Worm (Caenorhabditis elegans) whole organism, young adult: ENCODE data around the gene pvf-1.

Source experiments
- B0035.1 ChIP-seq: sonication (generic microtip); optimal IDR thresholded peaks from 2 replicates; lab custom pipeline; 2016; ENCODE audit warnings: missing genetic modification characterization, mild to moderate bottlenecking, missing compliant biosample characterization, missing genotype, missing genetic modification reagents
- B0261.1 ChIP-seq: sonication (generic microtip); optimal IDR thresholded peaks from 2 replicates; lab custom pipeline; 2016; ENCODE audit warnings: mild to moderate bottlenecking, missing genetic modification characterization, moderate library complexity, missing compliant biosample characterization
- C17E4.6 ChIP-seq: fragments of 200-800 bp; sonication (Bioruptor generic); IDR thresholded peaks from 2 replicates; pipeline ENCODE4 v1.3.6; 2022; ENCODE audit warnings: missing genetic modification reagents, missing genetic modification characterization, missing compliant biosample characterization
- F10E7.11 ChIP-seq: sonication (generic microtip); optimal IDR thresholded peaks from 2 replicates; lab custom pipeline; 2017; ENCODE audit warnings: mild to moderate bottlenecking, missing genetic modification characterization, moderate library complexity, missing compliant biosample characterization
- F23B12.7 ChIP-seq: sonication (generic microtip); optimal IDR thresholded peaks from 2 replicates; lab custom pipeline; 2017; ENCODE audit warnings: missing genetic modification characterization, mild to moderate bottlenecking, missing compliant biosample characterization, antibody characterized with exemption, moderate library complexity; ENCODE audit not compliant: insufficient read depth
- F49E8.2 ChIP-seq: sonication (generic microtip); optimal IDR thresholded peaks from 3 replicates; lab custom pipeline; 2017; ENCODE audit warnings: missing genetic modification characterization, mild to moderate bottlenecking, missing compliant biosample characterization, antibody characterized with exemption, moderate library complexity; ENCODE audit not compliant: insufficient read depth
- F55B11.4 ChIP-seq: sonication (generic microtip); optimal IDR thresholded peaks from 2 replicates; lab custom pipeline; 2016; ENCODE audit warnings: missing compliant biosample characterization, missing genetic modification characterization, borderline replicate concordance; ENCODE audit not compliant: insufficient read depth
- Y56A3A.18 ChIP-seq: fragments of 200-800 bp; sonication (Bioruptor generic); IDR thresholded peaks from 2 replicates; pipeline ENCODE4 v1.3.6; 2022; ENCODE audit warnings: missing genetic modification reagents, missing genetic modification characterization, missing compliant biosample characterization
- athp-1 ChIP-seq: sonication (generic microtip); optimal IDR thresholded peaks from 2 replicates; lab custom pipeline; 2017; ENCODE audit warnings: mild to moderate bottlenecking, missing genetic modification characterization, missing compliant biosample characterization
- ccch-3 ChIP-seq: fragments of 200-800 bp; sonication (Bioruptor generic); optimal IDR thresholded peaks from 2 replicates; lab custom pipeline; 2018; ENCODE audit warnings: mild to moderate bottlenecking, missing genetic modification characterization, missing compliant biosample characterization
- cebp-1 ChIP-seq, 2 experiments: fragments of 200-800 bp in 1 of 2; sonication (Bioruptor generic) in 1 of 2; sonication (generic microtip) in 1 of 2; IDR thresholded peaks in 1 of 2; optimal IDR thresholded peaks in 1 of 2; 2 replicates each; pipeline versions ENCODE4 v1.3.6 to Lab custom; 2017 to 2022; ENCODE audit warnings: missing compliant biosample characterization in 2 of 2, missing genetic modification characterization in 2 of 2, mild to moderate bottlenecking in 1 of 2, missing genetic modification reagents in 1 of 2, moderate library complexity in 1 of 2
- ceh-27 ChIP-seq: fragments of 200-800 bp; sonication (Bioruptor generic); optimal IDR thresholded peaks from 2 replicates; lab custom pipeline; 2018; ENCODE audit warnings: mild to moderate bottlenecking, missing genetic modification characterization, moderate library complexity, missing compliant biosample characterization
- ceh-40 ChIP-seq: fragments of 200-800 bp; sonication (Bioruptor generic); IDR thresholded peaks from 2 replicates; pipeline ENCODE4 v1.3.6; 2022; ENCODE audit warnings: missing genetic modification characterization, missing compliant biosample characterization
- ceh-79 ChIP-seq: sonication (generic microtip); optimal IDR thresholded peaks from 2 replicates; lab custom pipeline; 2017; ENCODE audit warnings: mild to moderate bottlenecking, missing genetic modification characterization, missing compliant biosample characterization
- dox-1 ChIP-seq: fragments of 200-800 bp; sonication (Bioruptor generic); IDR thresholded peaks from 2 replicates; pipeline ENCODE4 v1.3.6; 2022; ENCODE audit warnings: missing genetic modification reagents, missing genetic modification characterization, missing compliant biosample characterization
- dpff-1 ChIP-seq: sonication (generic microtip); optimal IDR thresholded peaks from 2 replicates; lab custom pipeline; 2017; ENCODE audit warnings: mild to moderate bottlenecking, missing genetic modification characterization, missing compliant biosample characterization
- efl-1 ChIP-seq: fragments of 150-350 bp; optimal IDR thresholded peaks from 2 replicates; lab custom pipeline; 2014; ENCODE audit warnings: missing biosample characterization, missing genetic modification reagents, missing genetic modification characterization
- egrh-3 ChIP-seq: fragments of 200-800 bp; sonication (Bioruptor generic); IDR thresholded peaks from 2 replicates; pipeline ENCODE4 v1.3.6; 2022; ENCODE audit warnings: missing genetic modification reagents, missing genetic modification characterization, missing compliant biosample characterization
- ekl-4 ChIP-seq: fragments of 200-800 bp; sonication (Bioruptor generic); IDR thresholded peaks from 2 replicates; pipeline ENCODE4 v1.3.6; 2022; ENCODE audit warnings: missing genetic modification reagents, missing genetic modification characterization, missing compliant biosample characterization
- fkh-3 ChIP-seq: sonication (generic microtip); optimal IDR thresholded peaks from 2 replicates; lab custom pipeline; 2016; ENCODE audit warnings: mild to moderate bottlenecking, missing genetic modification characterization, missing compliant biosample characterization
- hmg-1.2 ChIP-seq: fragments of 200-800 bp; sonication (Bioruptor generic); IDR thresholded peaks from 2 replicates; pipeline ENCODE4 v1.3.6; 2022; ENCODE audit warnings: missing genetic modification reagents, missing genetic modification characterization, missing compliant biosample characterization
- hmg-20 ChIP-seq: fragments of 200-800 bp; sonication (Bioruptor generic); IDR thresholded peaks from 2 replicates; pipeline ENCODE4 v1.3.6; 2022; ENCODE audit warnings: missing genetic modification reagents, missing genetic modification characterization, missing compliant biosample characterization
- lin-54 ChIP-seq: fragments of 200-800 bp; sonication (Bioruptor generic); optimal IDR thresholded peaks from 2 replicates; lab custom pipeline; 2018; ENCODE audit warnings: mild to moderate bottlenecking, missing genetic modification characterization, missing compliant biosample characterization
- mel-28 ChIP-seq: sonication (generic microtip); optimal IDR thresholded peaks from 2 replicates; lab custom pipeline; 2016; ENCODE audit warnings: borderline replicate concordance, mild to moderate bottlenecking, missing genetic modification characterization, missing compliant biosample characterization
- nfya-1 ChIP-seq: sonication (generic microtip); optimal IDR thresholded peaks from 2 replicates; lab custom pipeline; 2017; ENCODE audit warnings: antibody characterized with exemption, missing compliant biosample characterization, missing genetic modification characterization, borderline replicate concordance; ENCODE audit not compliant: insufficient read depth
- nhr-179 ChIP-seq: sonication (generic microtip); optimal IDR thresholded peaks from 2 replicates; lab custom pipeline; 2016; ENCODE audit warnings: mild to moderate bottlenecking, missing genetic modification characterization, missing compliant biosample characterization
- nhr-90 ChIP-seq: sonication (generic microtip); optimal IDR thresholded peaks from 2 replicates; lab custom pipeline; 2016; ENCODE audit warnings: missing genotype, mild to moderate bottlenecking, missing genetic modification characterization, missing compliant biosample characterization
- rec-8 ChIP-seq, 2 experiments: sonication (generic microtip); optimal IDR thresholded peaks; 2 replicates each; lab custom pipeline; 2016; ENCODE audit warnings: mild to moderate bottlenecking in 2 of 2, missing genetic modification characterization in 2 of 2, missing genetic modification reagents in 2 of 2, missing genotype in 2 of 2, missing biosample characterization in 1 of 2, missing compliant biosample characterization in 1 of 2, moderate library complexity in 1 of 2
- repo-1 ChIP-seq: sonication (generic microtip); optimal IDR thresholded peaks from 2 replicates; lab custom pipeline; 2017; ENCODE audit warnings: mild to moderate bottlenecking, missing genetic modification characterization, missing compliant biosample characterization
- sea-2 ChIP-seq: fragments of 200-800 bp; sonication (Bioruptor generic); IDR thresholded peaks from 2 replicates; pipeline ENCODE4 v1.3.6; 2022; ENCODE audit warnings: missing genetic modification characterization, missing compliant biosample characterization
- snpc-1.3 ChIP-seq: sonication (generic microtip); optimal IDR thresholded peaks from 2 replicates; lab custom pipeline; 2017; ENCODE audit warnings: missing genetic modification characterization, mild to moderate bottlenecking, missing compliant biosample characterization, antibody characterized with exemption, moderate library complexity, missing genotype, missing genetic modification reagents; ENCODE audit not compliant: insufficient read depth
- tbx-9 ChIP-seq: sonication (generic microtip); optimal IDR thresholded peaks from 2 replicates; lab custom pipeline; 2016; ENCODE audit warnings: borderline replicate concordance, missing genetic modification characterization, inconsistent platforms, missing compliant biosample characterization
- zfh-2 ChIP-seq: fragments of 200-800 bp; sonication (Bioruptor generic); conservative IDR thresholded peaks from 2 replicates; pipeline ENCODE4 v1.3.6; 2022; ENCODE audit warnings: missing genetic modification reagents, missing genetic modification characterization, missing compliant biosample characterization
- zim-3 ChIP-seq: sonication (generic microtip); optimal IDR thresholded peaks from 2 replicates; lab custom pipeline; 2017; ENCODE audit warnings: mild to moderate bottlenecking, missing genetic modification characterization, moderate library complexity, missing compliant biosample characterization
- ztf-22 ChIP-seq: fragments of 200-800 bp; sonication (Bioruptor generic); optimal IDR thresholded peaks from 2 replicates; lab custom pipeline; 2018; ENCODE audit warnings: mild to moderate bottlenecking, missing genetic modification characterization, moderate library complexity, missing compliant biosample characterization
- ztf-3 ChIP-seq: fragments of 200-800 bp; sonication (Bioruptor generic); optimal IDR thresholded peaks from 2 replicates; lab custom pipeline; 2018; ENCODE audit warnings: mild to moderate bottlenecking, missing genetic modification characterization, missing compliant biosample characterization
- ztf-6 ChIP-seq: fragments of 200-800 bp; sonication (Bioruptor generic); IDR thresholded peaks from 2 replicates; pipeline ENCODE4 v1.3.6; 2022; ENCODE audit warnings: missing genetic modification reagents, missing genetic modification characterization, missing compliant biosample characterization

Gene pvf-1

DNA sequence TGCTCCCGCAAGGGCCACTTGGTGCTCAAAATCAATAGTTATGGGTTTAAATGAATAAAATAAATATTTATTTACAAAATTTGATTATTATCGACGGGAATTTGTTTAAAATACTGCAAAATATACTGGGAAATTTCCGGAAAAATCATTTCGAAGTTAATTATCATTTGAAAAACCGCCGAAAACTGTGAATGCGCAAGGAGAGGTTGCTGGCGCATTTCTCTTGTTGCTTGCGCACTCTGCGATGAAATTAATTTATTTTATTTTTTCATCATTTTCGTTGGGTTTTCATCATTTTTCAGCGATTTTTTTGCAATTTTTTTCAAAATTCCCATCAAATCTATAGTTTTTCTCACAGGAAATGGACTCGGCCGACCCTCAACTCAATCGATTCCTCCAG lies 35.4 kb upstream of the pvf-1 start, which contains the start of gene ddp-1 (continued):
- TF ChIP-seq C17E4.6 (GFP tag; lab: Robert Waterston, UW): peak; percentile 88
- TF ChIP-seq, all 124 proteins: peak for 98

DNA sequence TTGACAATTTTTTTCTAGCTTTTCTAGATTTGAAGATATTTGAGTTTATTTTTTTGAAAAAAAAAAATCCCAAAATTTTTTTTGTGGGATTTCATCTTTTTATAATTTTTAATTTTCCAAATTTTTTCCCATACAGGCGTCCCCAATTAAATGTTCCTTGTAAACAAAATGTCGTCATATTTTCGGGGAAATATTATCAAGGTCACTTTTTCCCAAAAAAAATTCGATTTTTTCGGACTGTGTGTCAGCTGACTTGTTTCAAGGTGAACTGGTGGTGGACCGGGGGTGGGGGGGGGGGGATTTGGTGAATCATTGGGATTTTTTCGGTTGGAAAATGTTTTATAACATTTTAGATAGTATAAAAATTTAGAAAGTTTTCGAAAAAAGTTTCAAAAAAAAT lies 32.6 kb upstream of the pvf-1 start:
- no peak for TF ChIP-seq nhr-179 (tag; lab: Kevin White, UChicago)

DNA sequence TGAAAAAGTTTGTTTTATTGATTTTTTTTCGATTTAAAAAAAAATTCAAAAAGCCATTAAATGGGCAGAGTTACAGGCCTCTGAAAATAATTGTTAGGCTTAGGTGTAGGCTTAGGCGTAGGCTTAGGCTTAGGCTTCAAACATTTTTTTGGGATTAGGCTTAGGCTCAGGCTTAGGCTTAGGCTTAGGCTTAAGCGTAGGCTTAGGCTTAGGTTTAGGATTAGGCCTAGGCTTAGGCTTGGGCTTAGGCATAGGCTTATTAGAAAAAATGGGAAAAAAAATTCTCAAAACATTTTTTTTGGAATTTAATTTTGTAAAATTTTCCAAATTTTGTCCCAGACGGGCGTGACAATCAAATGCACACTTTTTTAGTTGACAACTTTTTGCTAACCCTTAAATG lies 32.1 kb upstream of the pvf-1 start:
- TF ChIP-seq ceh-79 (tag; lab: Kevin White, UChicago) (no peak), fkh-3 (tag; lab: Kevin White, UChicago) (no peak), Y56A3A.18 (GFP tag; lab: Robert Waterston, UW) (no peak), F10E7.11 (no peak), snpc-1.3 (tag; lab: Kevin White, UChicago) (no peak), B0261.1 (tag; lab: Kevin White, UChicago) (no peak), ccch-3 (GFP tag; lab: Kevin White, UChicago) (no peak), zim-3 (tag; lab: Kevin White, UChicago) (no peak), efl-1 (GFP tag; lab: Kevin White, UChicago) (no peak), repo-1 (tag; lab: Kevin White, UChicago) (no peak), tbx-9 (tag; lab: Kevin White, UChicago) (no peak), hmg-20 (GFP tag; lab: Robert Waterston, UW) (no peak)

DNA sequence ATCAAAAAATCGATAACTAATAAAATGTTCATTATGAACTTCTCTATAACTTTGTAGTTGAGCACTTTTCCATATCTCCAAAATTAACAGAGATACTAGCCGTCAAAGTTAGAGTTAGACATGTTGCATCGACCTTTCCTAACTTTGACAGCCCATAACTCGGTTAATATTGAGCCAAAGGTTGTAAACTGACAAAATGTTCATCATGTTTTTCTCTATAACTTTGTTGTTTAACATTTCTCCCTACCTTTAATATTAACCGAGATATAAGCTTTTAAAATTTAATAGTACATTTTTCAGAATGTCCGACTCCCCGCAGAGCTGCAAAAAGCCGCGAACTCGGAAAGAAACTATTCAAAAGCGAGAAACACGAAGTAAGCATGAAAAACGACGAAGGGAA lies 31.0 kb upstream of the pvf-1 start, which contains the start of gene hlh-33:
hlh-33 (plus strand) TSS at position 301 of the 400 bp plus-strand sequence.
- no peak for TF ChIP-seq F55B11.4
- no peak for TF ChIP-seq dox-1 (GFP tag; lab: Robert Waterston, UW)
- TF ChIP-seq ztf-3 (GFP tag; lab: Kevin White, UChicago): no peak
- no peak for TF ChIP-seq snpc-1.3 (tag; lab: Kevin White, UChicago)
- TF ChIP-seq nhr-90 (tag; lab: Kevin White, UChicago): no peak
- TF ChIP-seq sea-2 (GFP tag; lab: Robert Waterston, UW): no peak
- TF ChIP-seq nfya-1: no peak

DNA sequence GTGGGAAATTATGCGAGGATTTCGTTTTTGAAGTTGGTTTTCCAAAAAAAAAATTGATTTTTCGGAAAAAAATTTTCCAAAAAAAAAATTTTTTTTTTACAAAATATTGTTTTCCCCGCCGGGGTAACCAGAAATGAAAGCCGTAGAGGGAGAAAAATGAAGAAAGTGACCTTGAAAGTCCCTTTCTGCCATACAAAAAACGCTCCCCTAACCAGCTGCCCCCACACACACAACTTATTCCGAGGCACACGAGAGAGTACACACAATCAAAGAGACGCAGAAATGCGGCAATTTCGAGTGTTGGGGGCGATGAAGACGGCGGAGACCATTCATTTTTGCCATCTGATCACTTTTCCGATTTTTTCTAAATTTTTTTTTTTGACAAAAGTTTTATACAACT lies 29.8 kb upstream of the pvf-1 start:
- TF ChIP-seq hmg-1.2 (GFP tag; lab: Robert Waterston, UW): peak; percentile 86
- peak; percentile 3 for TF ChIP-seq ceh-27 (GFP tag; lab: Kevin White, UChicago)
- no peak for TF ChIP-seq F23B12.7
- TF ChIP-seq, all 124 proteins: peak for 2

DNA sequence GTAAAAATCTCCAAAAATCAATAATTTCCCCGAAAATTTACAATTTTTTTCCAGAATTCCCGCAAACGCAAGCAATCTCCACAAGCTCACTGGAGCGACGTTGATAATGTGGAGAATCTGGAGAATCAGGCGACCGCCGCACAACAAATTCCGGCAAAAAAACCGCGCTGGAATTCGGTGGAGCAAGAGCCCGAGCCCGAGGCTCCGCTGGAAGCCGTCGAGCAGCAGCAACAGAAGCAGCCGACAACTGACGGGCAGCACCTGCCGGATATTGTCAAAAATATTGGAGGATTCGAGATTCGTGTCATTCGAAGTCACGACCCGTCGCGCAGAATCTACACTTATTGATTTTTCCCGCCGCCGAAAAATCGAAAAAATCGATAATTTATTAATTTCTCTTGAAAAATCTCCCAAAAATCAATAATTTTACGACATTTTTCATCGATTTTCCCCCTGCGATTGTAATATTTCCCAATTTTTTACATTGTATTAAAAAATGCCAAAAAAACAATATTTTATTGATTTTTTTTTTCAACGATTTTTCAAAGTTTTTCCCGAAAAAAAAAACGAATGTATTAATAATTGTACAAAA lies 28.1 kb upstream of the pvf-1 start:
- TF ChIP-seq nfya-1: no peak
- peak; percentile 30; the same call in 1 of the 2 replicates for TF ChIP-seq egrh-3 (GFP tag; lab: Robert Waterston, UW)
- TF ChIP-seq B0035.1 (tag; lab: Kevin White, UChicago): no peak
- peak; percentile 82 for TF ChIP-seq zfh-2 (GFP tag; lab: Robert Waterston, UW)

DNA sequence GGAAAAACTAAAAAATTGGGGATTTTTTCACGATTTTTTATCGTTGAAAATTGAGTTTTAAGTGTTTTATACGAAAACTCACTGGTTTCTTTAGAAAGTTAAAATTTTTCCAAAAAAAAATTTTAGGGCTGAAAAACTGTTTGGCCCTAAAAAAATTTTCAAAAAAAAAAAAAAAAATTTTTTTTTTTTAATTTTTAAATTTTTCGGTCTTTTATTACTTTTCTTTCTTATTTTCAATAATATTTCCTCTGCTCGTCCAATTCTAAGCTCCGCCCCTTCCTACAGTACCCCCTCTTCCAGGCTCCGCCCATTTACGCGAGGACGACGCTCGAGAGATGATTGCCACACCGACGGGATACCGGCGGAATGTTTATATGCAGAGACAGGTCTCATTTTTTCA lies 24.6 kb upstream of the pvf-1 start, which contains the start of gene pqn-82:
pqn-82 (plus strand) TSS at position 301 of the 400 bp plus-strand sequence.
- no peak for TF ChIP-seq ztf-6
- no peak for TF ChIP-seq ekl-4 (GFP tag; lab: Robert Waterston, UW)
- no peak for TF ChIP-seq lin-54 (GFP tag; lab: Kevin White, UChicago)
- no peak for TF ChIP-seq athp-1 (tag; lab: Kevin White, UChicago)
- no peak for TF ChIP-seq dpff-1 (tag; lab: Kevin White, UChicago)
- TF ChIP-seq F23B12.7: no peak
- TF ChIP-seq cebp-1 (GFP tag; IDR thresholded peaks at IDR 0.05; lab: Robert Waterston, UW): no peak
- TF ChIP-seq cebp-1 (tag; optimal IDR thresholded peaks at IDR 0.05; lab: Kevin White, UChicago): no peak
- TF ChIP-seq mel-28 (tag; lab: Kevin White, UChicago): no peak
- TF ChIP-seq F49E8.2: no peak
- no peak for TF ChIP-seq ztf-22
- TF ChIP-seq ceh-40 (GFP tag; lab: Robert Waterston, UW): no peak
- no peak for TF ChIP-seq rec-8 (tag; optimal IDR thresholded peaks at IDR 0.05; lab: Kevin White, UChicago)
- TF ChIP-seq, all 124 proteins: peak for 0
